Fruit fly (Drosophila melanogaster) whole organism, adult: ENCODE data around the gene CG32573.

Experiments
- CG12768 ChIP-seq: fragments of 200-800 bp; sonication (Bioruptor generic); optimal IDR thresholded peaks from 2 replicates; lab custom pipeline; 2017; ENCODE audit warnings: missing biosample characterization, missing genetic modification characterization, mild to moderate bottlenecking, moderate library complexity, missing genetic modification reagents
- CG14711 ChIP-seq: fragments of 200-800 bp; sonication (Bioruptor generic); optimal IDR thresholded peaks from 2 replicates; lab custom pipeline; 2018; ENCODE audit warnings: missing biosample characterization, mild to moderate bottlenecking, missing genetic modification characterization, moderate library complexity
- CG7045 ChIP-seq: fragments of 200-800 bp; sonication (Bioruptor generic); optimal IDR thresholded peaks from 2 replicates; lab custom pipeline; 2017; ENCODE audit warnings: missing biosample characterization, mild to moderate bottlenecking, missing genetic modification characterization
- cnc ChIP-seq, 2 experiments: fragments of >200 bp; optimal IDR thresholded peaks; 2 replicates each; lab custom pipeline; 2017
- kay ChIP-seq: fragments of 200-800 bp; sonication (Bioruptor generic); peaks from one replicate; lab custom pipeline; 2016; ENCODE audit warnings: missing biosample characterization, missing genetic modification characterization, borderline replicate concordance

- TF ChIP-seq CG7045 (GFP tag; lab: Kevin White, UChicago), result no peak
- TF ChIP-seq cnc (optimal IDR thresholded peaks at IDR 0.05; lab: Kevin White, UChicago), result no peak
- no peak for TF ChIP-seq kay
- no peak for TF ChIP-seq CG12768 (GFP tag; lab: Kevin White, UChicago)
- no peak for TF ChIP-seq CG14711 (tag; lab: Kevin White, UChicago)
Observed at dm6 chrX:16664405-16665064, 13.4 kb downstream of the CG32573 start, which contains the start of gene CG15865.
